Worm (Caenorhabditis elegans) whole organism, mixed stage, embryonic: ENCODE results near the gene acly-1.
A peak's percentile ranks its signal among the peaks of the same experiment; 100 is the strongest.

ENCODE experiments used
- bed-3 ChIP-seq: fragments of 200-800 bp; sonication (Bioruptor generic); optimal IDR thresholded peaks from 3 replicates; lab custom pipeline; 2018; ENCODE audit warnings: mild to moderate bottlenecking, missing genetic modification characterization, moderate library complexity, missing compliant biosample characterization
- blmp-1 ChIP-seq: fragments of 150-350 bp; optimal IDR thresholded peaks from 2 replicates; lab custom pipeline; 2014; ENCODE audit warnings: missing biosample characterization, missing genetic modification characterization
- ceh-43 ChIP-seq: fragments of 200-800 bp; sonication (Bioruptor generic); optimal IDR thresholded peaks from 2 replicates; lab custom pipeline; 2018; ENCODE audit warnings: mild to moderate bottlenecking, missing genetic modification characterization, moderate library complexity, missing compliant biosample characterization
- ceh-83 ChIP-seq: fragments of 200-800 bp; sonication (Bioruptor generic); optimal IDR thresholded peaks from 2 replicates; lab custom pipeline; 2018; ENCODE audit warnings: mild to moderate bottlenecking, missing genetic modification characterization, missing compliant biosample characterization
- ces-1 ChIP-seq: fragments of 150-350 bp; optimal IDR thresholded peaks from 2 replicates; lab custom pipeline; 2014; ENCODE audit warnings: missing biosample characterization, missing genetic modification reagents, missing genetic modification characterization
- cnd-1 ChIP-seq: fragments of 200-800 bp; sonication (Bioruptor generic); optimal IDR thresholded peaks from 2 replicates; lab custom pipeline; 2018; ENCODE audit warnings: mild to moderate bottlenecking, missing genetic modification characterization, missing compliant biosample characterization
- flh-1 ChIP-seq: fragments of 200-800 bp; sonication (Bioruptor generic); optimal IDR thresholded peaks from 2 replicates; lab custom pipeline; 2018; ENCODE audit warnings: mild to moderate bottlenecking, missing genetic modification characterization, moderate library complexity, missing compliant biosample characterization
- hlh-1 ChIP-seq: fragments of 150-350 bp; optimal IDR thresholded peaks from 2 replicates; lab custom pipeline; 2014; ENCODE audit warnings: missing biosample characterization, missing genetic modification reagents, missing genetic modification characterization
- lin-13 ChIP-seq: fragments of 150-350 bp; optimal IDR thresholded peaks from 2 replicates; lab custom pipeline; 2014; ENCODE audit warnings: missing biosample characterization, missing genetic modification characterization
- lin-32 ChIP-seq: fragments of 200-800 bp; sonication (Bioruptor generic); optimal IDR thresholded peaks from 2 replicates; lab custom pipeline; 2018; ENCODE audit warnings: mild to moderate bottlenecking, missing genetic modification characterization, missing compliant biosample characterization
- lsy-2 ChIP-seq: fragments of 150-350 bp; optimal IDR thresholded peaks from 2 replicates; lab custom pipeline; 2014; ENCODE audit warnings: missing biosample characterization, missing genetic modification characterization
- mep-1 ChIP-seq: fragments of 150-350 bp; optimal IDR thresholded peaks from 2 replicates; lab custom pipeline; 2017; ENCODE audit warnings: missing biosample characterization, missing genetic modification reagents, missing genetic modification characterization, inconsistent platforms
- mls-2 ChIP-seq: sonication (generic microtip); optimal IDR thresholded peaks from 2 replicates; lab custom pipeline; 2016; ENCODE audit warnings: mild to moderate bottlenecking, missing genetic modification characterization, moderate library complexity, missing compliant biosample characterization
- nhr-12 ChIP-seq: fragments of 150-350 bp; optimal IDR thresholded peaks from 2 replicates; lab custom pipeline; 2014; ENCODE audit warnings: missing biosample characterization, missing genetic modification characterization
- nhr-2 ChIP-seq: fragments of 150-350 bp; optimal IDR thresholded peaks from 2 replicates; lab custom pipeline; 2014; ENCODE audit warnings: missing biosample characterization, missing genetic modification characterization
- nhr-237 ChIP-seq: fragments of 150-350 bp; optimal IDR thresholded peaks from 2 replicates; lab custom pipeline; 2014; ENCODE audit warnings: missing biosample characterization, missing genetic modification characterization
- nhr-28 ChIP-seq: fragments of 150-350 bp; optimal IDR thresholded peaks from 2 replicates; lab custom pipeline; 2014; ENCODE audit warnings: missing biosample characterization, missing genetic modification characterization
- nhr-76 ChIP-seq: sonication (generic microtip); optimal IDR thresholded peaks from 2 replicates; lab custom pipeline; 2017; ENCODE audit warnings: missing biosample characterization, missing genetic modification characterization
- pha-4 ChIP-seq: fragments of 150-350 bp; optimal IDR thresholded peaks from 2 replicates; lab custom pipeline; 2018; ENCODE audit warnings: missing biosample characterization, missing genetic modification reagents, missing genetic modification characterization
- sem-2 ChIP-seq: fragments of 200-800 bp; sonication (Bioruptor generic); optimal IDR thresholded peaks from 2 replicates; lab custom pipeline; 2018; ENCODE audit warnings: mild to moderate bottlenecking, missing genetic modification characterization, missing compliant biosample characterization
- sptf-1 ChIP-seq: sonication (generic microtip); optimal IDR thresholded peaks from 2 replicates; lab custom pipeline; 2017; ENCODE audit warnings: mild to moderate bottlenecking, missing genetic modification characterization, moderate library complexity, missing compliant biosample characterization
- tbx-8 ChIP-seq: fragments of 200-800 bp; sonication (Bioruptor generic); optimal IDR thresholded peaks from 2 replicates; lab custom pipeline; 2018; ENCODE audit warnings: mild to moderate bottlenecking, missing genetic modification characterization, moderate library complexity, missing compliant biosample characterization
- unc-120 ChIP-seq: sonication (generic microtip); optimal IDR thresholded peaks from 2 replicates; lab custom pipeline; 2017; ENCODE audit warnings: missing genetic modification characterization, missing compliant biosample characterization; ENCODE audit not compliant: poor library complexity, severe bottlenecking
- unc-62 ChIP-seq: fragments of 150-350 bp; optimal IDR thresholded peaks from 2 replicates; lab custom pipeline; 2014; ENCODE audit warnings: missing biosample characterization, missing genetic modification reagents, missing genetic modification characterization
- zip-8 ChIP-seq: fragments of 150-350 bp; optimal IDR thresholded peaks from 2 replicates; lab custom pipeline; 2014; ENCODE audit warnings: missing biosample characterization, missing genetic modification characterization

Gene acly-1

DNA sequence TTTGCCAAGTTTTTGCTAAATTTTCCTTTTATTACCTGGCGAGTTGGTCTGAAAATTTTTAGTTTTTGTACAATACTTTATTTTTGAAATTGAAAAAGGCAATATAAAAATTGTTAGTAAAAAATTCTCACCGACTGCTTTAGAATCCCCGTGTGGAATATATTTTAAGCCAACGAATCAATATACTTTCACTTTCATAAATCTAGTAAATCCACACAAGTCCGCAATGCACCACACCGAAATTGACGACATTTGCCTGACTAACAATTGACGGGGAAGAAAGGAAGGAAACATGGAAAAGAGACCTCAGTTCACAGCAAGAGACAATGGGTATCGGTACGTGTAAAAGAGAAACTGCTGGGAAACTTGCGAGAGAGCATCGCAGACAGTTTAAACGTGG is 20.2 kb downstream of the acly-1 start:
- TF ChIP-seq lsy-2 (tag; lab: Kevin White, UChicago) (no peak), pha-4 (tag; lab: Kevin White, UChicago) (no peak), sptf-1 (tag; lab: Kevin White, UChicago) (no peak), mls-2 (tag; lab: Kevin White, UChicago) (no peak), bed-3 (no peak), tbx-8 (GFP tag; lab: Kevin White, UChicago) (no peak), nhr-2 (tag; lab: Kevin White, UChicago) (no peak), blmp-1 (peak; percentile 53), lin-32 (GFP tag; lab: Kevin White, UChicago) (no peak)

ce11 chrX:1501752-1502151 is 22.4 kb downstream of the acly-1 start, which contains the start of gene F09E10.7:
Gene F09E10.7, minus strand, starts transcription at chrX:1501852.
- TF ChIP-seq ceh-83 (GFP tag; lab: Kevin White, UChicago) (no peak), ces-1 (no peak), nhr-76 (no peak)

ce11 chrX:1502490-1502889 is 23.1 kb downstream of the acly-1 start, which contains the start of gene F09E10.1:
Gene F09E10.1, plus strand, starts transcription at chrX:1502790.
- TF ChIP-seq nhr-2 (tag; lab: Kevin White, UChicago) (no peak), tbx-8 (GFP tag; lab: Kevin White, UChicago) (no peak), nhr-76 (no peak), bed-3 (no peak), nhr-28 (tag; lab: Kevin White, UChicago) (no peak), lsy-2 (tag; lab: Kevin White, UChicago) (no peak), ceh-43 (GFP tag; lab: Kevin White, UChicago) (no peak), lin-13 (tag; lab: Kevin White, UChicago) (no peak), blmp-1 (no peak), unc-62 (no peak), sem-2 (GFP tag; lab: Kevin White, UChicago) (no peak), zip-8 (tag; lab: Kevin White, UChicago) (no peak), ceh-83 (GFP tag; lab: Kevin White, UChicago) (no peak)
- TF ChIP-seq, all 35 proteins: peak for 0

DNA sequence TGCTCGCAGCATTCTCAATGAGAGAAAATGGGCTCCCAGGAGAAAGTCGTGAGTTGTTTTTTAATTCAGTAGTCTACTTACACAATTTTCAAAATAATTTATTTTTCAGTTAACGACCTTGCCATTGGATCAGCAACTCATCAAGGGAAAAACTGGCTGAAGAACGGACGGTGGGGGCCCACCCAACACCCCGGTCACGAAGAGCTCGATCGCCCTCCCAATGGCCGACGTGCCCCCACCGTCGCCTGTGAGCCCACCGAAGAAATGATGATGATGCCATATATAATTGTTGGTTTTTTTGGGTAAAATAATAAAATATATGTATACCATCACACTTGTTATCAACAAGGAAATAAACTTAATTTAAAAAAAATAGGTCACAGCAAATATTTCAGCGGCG is 23.6 kb downstream of the acly-1 start:
- no peak for TF ChIP-seq mep-1 (tag; lab: Kevin White, UChicago)
- TF ChIP-seq nhr-28 (tag; lab: Kevin White, UChicago): no peak
- TF ChIP-seq tbx-8 (GFP tag; lab: Kevin White, UChicago): no peak
- TF ChIP-seq lin-32 (GFP tag; lab: Kevin White, UChicago): no peak
- no peak for TF ChIP-seq cnd-1 (tag; lab: Kevin White, UChicago)
- TF ChIP-seq sem-2 (GFP tag; lab: Kevin White, UChicago): no peak
- no peak for TF ChIP-seq flh-1 (GFP tag; lab: Kevin White, UChicago)
- TF ChIP-seq unc-62: no peak
- TF ChIP-seq lin-13 (tag; lab: Kevin White, UChicago): no peak
- no peak for TF ChIP-seq nhr-2 (tag; lab: Kevin White, UChicago)
- no peak for TF ChIP-seq zip-8 (tag; lab: Kevin White, UChicago)
- no peak for TF ChIP-seq nhr-12 (tag; lab: Kevin White, UChicago)

- TF ChIP-seq mep-1 (tag; lab: Kevin White, UChicago): no peak
- no peak for TF ChIP-seq nhr-237
- no peak for TF ChIP-seq ceh-43 (GFP tag; lab: Kevin White, UChicago)
- TF ChIP-seq unc-120 (tag; lab: Kevin White, UChicago): no peak
- TF ChIP-seq pha-4 (tag; lab: Kevin White, UChicago): no peak
- no peak for TF ChIP-seq sem-2 (GFP tag; lab: Kevin White, UChicago)
- TF ChIP-seq sptf-1 (tag; lab: Kevin White, UChicago): no peak
- TF ChIP-seq cnd-1 (tag; lab: Kevin White, UChicago): no peak
Measured at ce11 chrX:1503698-1504501, 24.6 kb downstream of the acly-1 start.

DNA sequence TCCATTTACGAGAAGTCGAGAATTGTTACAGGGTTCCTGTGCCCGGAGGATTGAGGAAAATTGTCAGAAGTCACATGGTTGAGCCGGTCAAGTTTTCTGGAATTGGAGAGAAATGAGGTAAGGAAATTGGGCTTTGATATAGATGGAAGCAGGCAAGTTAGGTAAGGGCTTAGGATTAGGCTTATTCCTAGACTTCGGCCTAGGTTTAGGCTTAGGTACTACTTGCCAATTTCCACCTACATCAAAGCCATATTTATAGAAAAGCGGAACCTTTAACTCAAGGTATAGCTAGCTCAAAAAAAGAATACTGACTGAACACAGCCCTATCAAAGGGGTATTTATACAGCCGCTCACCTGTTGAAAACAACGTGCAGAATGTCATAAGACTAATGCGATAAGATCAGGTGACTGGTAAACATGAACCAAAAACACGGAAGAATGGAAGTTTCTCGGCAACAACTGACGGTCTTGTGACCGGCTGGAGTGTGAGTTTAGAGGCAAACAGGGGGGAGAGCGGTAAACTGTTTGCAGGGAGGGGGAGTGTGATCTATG is 25.3 kb downstream of the acly-1 start:
- TF ChIP-seq hlh-1 (peak; percentile 42), ces-1 (no peak), unc-62 (no peak), nhr-237 (no peak)
